Fruit fly (Drosophila melanogaster): ENCODE measurements around the gene SdicA.

dm6 chrX:20245218-20245863, 43.6 kb upstream of the SdicA start:
- TF ChIP-seq Dip3 (GFP tag; optimal IDR thresholded peaks at IDR 0.05): no peak
- no peak for TF ChIP-seq Pdp1 (GFP tag; optimal IDR thresholded peaks at IDR 0.05)
- TF ChIP-seq CG8478 (optimal IDR thresholded peaks at IDR 0.05): no peak
- TF ChIP-seq Sin3A (optimal IDR thresholded peaks at IDR 0.05): no peak

All from whole organism, embryonic.